Fruit fly (Drosophila melanogaster) whole organism, embryonic: ENCODE results near the gene CG43051.

Experiments used
- Adf1 ChIP-seq: fragments of 200-800 bp; sonication (Bioruptor generic); IDR thresholded peaks from 2 replicates; pipeline ENCODE4 v1.3.6; 2022; ENCODE audit warnings: missing biosample characterization, missing genetic modification characterization
- Bdp1 ChIP-seq: fragments of 200-800 bp; sonication (Bioruptor generic); optimal IDR thresholded peaks from 3 replicates; lab custom pipeline; 2016; ENCODE audit warnings: missing biosample characterization, missing genetic modification characterization
- CG10147 ChIP-seq: fragments of 200-800 bp; sonication (Bioruptor generic); optimal IDR thresholded peaks from 2 replicates; lab custom pipeline; 2019; ENCODE audit warnings: missing biosample characterization, mild to moderate bottlenecking, missing genetic modification characterization, moderate library complexity
- CG10267 ChIP-seq: fragments of 200-800 bp; sonication (Bioruptor generic); optimal IDR thresholded peaks from 2 replicates; lab custom pipeline; 2018; ENCODE audit warnings: missing biosample characterization, mild to moderate bottlenecking, missing genetic modification characterization, moderate library complexity
- CG11085 ChIP-seq: fragments of 200-800 bp; sonication (Bioruptor generic); IDR thresholded peaks from 2 replicates; pipeline ENCODE4 v1.3.6; 2022; ENCODE audit warnings: missing biosample characterization, missing genetic modification characterization
- CG11696 ChIP-seq: fragments of 200-800 bp; sonication (Bioruptor generic); IDR thresholded peaks from 2 replicates; pipeline ENCODE4 v1.3.6; 2022; ENCODE audit warnings: missing biosample characterization, missing genetic modification characterization
- CG12071 ChIP-seq: fragments of 200-800 bp; sonication (Bioruptor generic); optimal IDR thresholded peaks from 3 replicates; lab custom pipeline; 2018; ENCODE audit warnings: missing biosample characterization, mild to moderate bottlenecking, missing genetic modification characterization
- CG12236 ChIP-seq: fragments of 200-800 bp; sonication (Bioruptor generic); optimal IDR thresholded peaks from 2 replicates; lab custom pipeline; 2016; ENCODE audit warnings: missing biosample characterization, missing genetic modification characterization
- CG13775 ChIP-seq: fragments of 200-800 bp; sonication (Bioruptor generic); optimal IDR thresholded peaks from 3 replicates; lab custom pipeline; 2017; ENCODE audit warnings: missing biosample characterization, mild to moderate bottlenecking, missing genetic modification characterization
- CG14710 ChIP-seq: fragments of 200-800 bp; sonication (Bioruptor generic); optimal IDR thresholded peaks from 3 replicates; lab custom pipeline; 2019; ENCODE audit warnings: missing biosample characterization, mild to moderate bottlenecking, missing genetic modification characterization, moderate library complexity
- CG18599 ChIP-seq: fragments of 200-800 bp; sonication (Bioruptor generic); optimal IDR thresholded peaks from 3 replicates; lab custom pipeline; 2017; ENCODE audit warnings: missing biosample characterization, missing genetic modification characterization, mild to moderate bottlenecking, moderate library complexity, missing genetic modification reagents
- CG30431 ChIP-seq: fragments of 200-800 bp; sonication (Bioruptor generic); optimal IDR thresholded peaks from 2 replicates; lab custom pipeline; 2017; ENCODE audit warnings: missing biosample characterization, missing genetic modification characterization
- CG31224 ChIP-seq: fragments of 200-800 bp; sonication (Bioruptor generic); IDR thresholded peaks from 2 replicates; pipeline ENCODE4 v1.3.6; 2022; ENCODE audit warnings: missing biosample characterization, missing genetic modification characterization
- CG31388 ChIP-seq: fragments of 200-800 bp; sonication (Bioruptor generic); optimal IDR thresholded peaks from 2 replicates; lab custom pipeline; 2016; ENCODE audit warnings: missing biosample characterization, missing genetic modification characterization
- CG3838 ChIP-seq: fragments of 200-800 bp; sonication (Bioruptor generic); optimal IDR thresholded peaks from 3 replicates; lab custom pipeline; 2016; ENCODE audit warnings: missing biosample characterization, missing genetic modification characterization
- CG4854 ChIP-seq: fragments of 200-800 bp; sonication (Bioruptor generic); optimal IDR thresholded peaks from 2 replicates; lab custom pipeline; 2016; ENCODE audit warnings: missing biosample characterization, missing genetic modification characterization, inconsistent platforms
- CG6813 ChIP-seq: fragments of 200-800 bp; sonication (Bioruptor generic); optimal IDR thresholded peaks from 2 replicates; lab custom pipeline; 2017; ENCODE audit warnings: missing biosample characterization, missing genetic modification characterization, mild to moderate bottlenecking, moderate library complexity, missing genetic modification reagents
- CG8924 ChIP-seq: fragments of 200-800 bp; optimal IDR thresholded peaks from 3 replicates; lab custom pipeline; 2019; ENCODE audit warnings: missing biosample characterization, mild to moderate bottlenecking, missing genetic modification characterization, moderate library complexity
- CG9727 ChIP-seq: fragments of 200-800 bp; sonication (Bioruptor generic); optimal IDR thresholded peaks from 3 replicates; lab custom pipeline; 2017; ENCODE audit warnings: missing biosample characterization, mild to moderate bottlenecking, missing genetic modification characterization
- CG9876 ChIP-seq: fragments of 200-800 bp; sonication (Bioruptor generic); optimal IDR thresholded peaks from 2 replicates; lab custom pipeline; 2016; ENCODE audit warnings: missing biosample characterization, missing genetic modification characterization
- Fer2 ChIP-seq: fragments of 200-800 bp; sonication (Bioruptor generic); optimal IDR thresholded peaks from 2 replicates; lab custom pipeline; 2018; ENCODE audit warnings: missing biosample characterization, mild to moderate bottlenecking, missing genetic modification characterization, moderate library complexity
- Fer3 ChIP-seq: fragments of 200-800 bp; sonication (Bioruptor generic); optimal IDR thresholded peaks from 2 replicates; lab custom pipeline; 2018; ENCODE audit warnings: missing biosample characterization, mild to moderate bottlenecking, missing genetic modification characterization, moderate library complexity
- H15 ChIP-seq: fragments of 200-800 bp; sonication (Bioruptor generic); IDR thresholded peaks from 3 replicates; pipeline ENCODE4 v1.3.6; 2022; ENCODE audit warnings: missing biosample characterization, missing genetic modification characterization
- HHEX ChIP-seq: fragments of 200-800 bp; sonication (Bioruptor generic); optimal IDR thresholded peaks from 3 replicates; lab custom pipeline; 2017; ENCODE audit warnings: missing biosample characterization, mild to moderate bottlenecking, missing genetic modification characterization, missing genetic modification reagents
- HLH4C ChIP-seq: fragments of 200-800 bp; sonication (Bioruptor generic); IDR thresholded peaks from 3 replicates; pipeline ENCODE4 v1.3.6; 2022; ENCODE audit warnings: missing biosample characterization, missing genetic modification characterization; ENCODE audit not compliant: partially characterized antibody
- HLHmδ ChIP-seq: fragments of 200-800 bp; sonication (Bioruptor generic); optimal IDR thresholded peaks from 2 replicates; lab custom pipeline; 2018; ENCODE audit warnings: missing biosample characterization, mild to moderate bottlenecking, missing genetic modification characterization, moderate library complexity
- Hsf ChIP-seq: fragments of 200-800 bp; sonication (Bioruptor generic); optimal IDR thresholded peaks from 3 replicates; lab custom pipeline; 2016; ENCODE audit warnings: missing biosample characterization, missing genetic modification characterization
- Lim3 ChIP-seq: fragments of 200-800 bp; sonication (Bioruptor generic); IDR thresholded peaks from 2 replicates; pipeline ENCODE4 v1.3.6; 2022; ENCODE audit warnings: missing biosample characterization, missing genetic modification characterization
- Med ChIP-seq: fragments of 200-800 bp; sonication (Bioruptor generic); peaks from one replicate; lab custom pipeline; 2016; ENCODE audit warnings: missing biosample characterization, missing genetic modification characterization, mild to moderate bottlenecking, inconsistent platforms, moderate library complexity
- NC2α ChIP-seq: fragments of 200-800 bp; sonication (Bioruptor generic); optimal IDR thresholded peaks from 2 replicates; lab custom pipeline; 2016; ENCODE audit warnings: missing biosample characterization, missing genetic modification characterization
- Oli ChIP-seq: fragments of 200-800 bp; sonication (Bioruptor generic); optimal IDR thresholded peaks from 2 replicates; lab custom pipeline; 2018; ENCODE audit warnings: missing biosample characterization, mild to moderate bottlenecking, missing genetic modification characterization, moderate library complexity
- PHDP ChIP-seq: fragments of 200-800 bp; sonication (Bioruptor generic); optimal IDR thresholded peaks from 3 replicates; lab custom pipeline; 2018; ENCODE audit warnings: missing biosample characterization, mild to moderate bottlenecking, missing genetic modification characterization, moderate library complexity
- Ravus ChIP-seq: fragments of 200-800 bp; sonication (Bioruptor generic); IDR thresholded peaks from 2 replicates; pipeline ENCODE4 v1.3.6; 2022; ENCODE audit warnings: missing biosample characterization, missing genetic modification characterization
- Scr ChIP-seq: fragments of 200-800 bp; sonication (Bioruptor generic); IDR thresholded peaks from 2 replicates; pipeline ENCODE4 v1.3.6; 2022; ENCODE audit warnings: missing biosample characterization, missing genetic modification characterization; ENCODE audit not compliant: partially characterized antibody
- Six4 ChIP-seq: fragments of 200-800 bp; sonication (Bioruptor generic); optimal IDR thresholded peaks from 2 replicates; lab custom pipeline; 2016; ENCODE audit warnings: missing biosample characterization, missing genetic modification characterization
- Sox100B ChIP-seq: fragments of 200-800 bp; sonication (Bioruptor generic); optimal IDR thresholded peaks from 3 replicates; lab custom pipeline; 2018; ENCODE audit warnings: missing biosample characterization, mild to moderate bottlenecking, missing genetic modification characterization
- Sox102F ChIP-seq: fragments of 200-800 bp; sonication (Bioruptor generic); optimal IDR thresholded peaks from 2 replicates; lab custom pipeline; 2018; ENCODE audit warnings: missing biosample characterization, mild to moderate bottlenecking, missing genetic modification characterization, moderate library complexity
- Taf1 ChIP-seq: fragments of 200-800 bp; sonication (Bioruptor generic); IDR thresholded peaks from 2 replicates; pipeline ENCODE4 v1.3.6; 2022; ENCODE audit warnings: missing biosample characterization, missing genetic modification characterization
- al ChIP-seq: fragments of 200-800 bp; sonication (Bioruptor generic); IDR thresholded peaks from 2 replicates; pipeline ENCODE4 v1.3.6; 2022; ENCODE audit warnings: missing biosample characterization, missing genetic modification characterization
- cas ChIP-seq: fragments of 200-800 bp; sonication (Bioruptor generic); IDR thresholded peaks from 2 replicates; pipeline ENCODE4 v1.3.6; 2022; ENCODE audit warnings: missing biosample characterization, missing genetic modification characterization
- exex ChIP-seq: fragments of 200-800 bp; sonication (Bioruptor generic); optimal IDR thresholded peaks from 4 replicates; lab custom pipeline; 2018; ENCODE audit warnings: missing biosample characterization, mild to moderate bottlenecking, missing genetic modification characterization, moderate library complexity
- fd64A ChIP-seq: fragments of 200-800 bp; sonication (Bioruptor generic); optimal IDR thresholded peaks from 3 replicates; lab custom pipeline; 2018; ENCODE audit warnings: missing biosample characterization, mild to moderate bottlenecking, missing genetic modification characterization
- fru ChIP-seq: fragments of >200 bp; optimal IDR thresholded peaks from 2 replicates; lab custom pipeline; 2017
- gce ChIP-seq: fragments of 200-800 bp; sonication (Bioruptor generic); IDR thresholded peaks from 3 replicates; pipeline ENCODE4 v1.3.6; 2022; ENCODE audit warnings: missing biosample characterization, missing genetic modification characterization
- her ChIP-seq: fragments of 200-800 bp; sonication (Bioruptor generic); optimal IDR thresholded peaks from 2 replicates; lab custom pipeline; 2016; ENCODE audit warnings: missing biosample characterization, missing genetic modification characterization
- ind ChIP-seq: fragments of 200-800 bp; sonication (Bioruptor generic); optimal IDR thresholded peaks from 3 replicates; lab custom pipeline; 2016; ENCODE audit warnings: missing biosample characterization, missing genetic modification characterization
- pros ChIP-seq: fragments of 200-800 bp; sonication (Bioruptor generic); optimal IDR thresholded peaks from 3 replicates; lab custom pipeline; 2019; ENCODE audit warnings: missing biosample characterization, mild to moderate bottlenecking, missing genetic modification characterization, moderate library complexity
- sens-2 ChIP-seq: fragments of 200-800 bp; sonication (Bioruptor generic); IDR thresholded peaks from 2 replicates; pipeline ENCODE4 v1.3.6; 2022; ENCODE audit warnings: missing biosample characterization, missing genetic modification characterization
- tin ChIP-seq: fragments of 200-800 bp; sonication (Bioruptor generic); optimal IDR thresholded peaks from 3 replicates; lab custom pipeline; 2016; ENCODE audit warnings: missing biosample characterization, missing genetic modification characterization
- toy ChIP-seq: fragments of 200-800 bp; sonication (Bioruptor generic); IDR thresholded peaks from 2 replicates; pipeline ENCODE4 v1.3.6; 2022; ENCODE audit warnings: missing biosample characterization, missing genetic modification characterization
- tx ChIP-seq: fragments of 200-800 bp; sonication (Bioruptor generic); optimal IDR thresholded peaks from 2 replicates; lab custom pipeline; 2016; ENCODE audit warnings: missing biosample characterization, missing genetic modification characterization
- zfh2 ChIP-seq: fragments of 200-800 bp; sonication (Bioruptor generic); optimal IDR thresholded peaks from 2 replicates; lab custom pipeline; 2016; ENCODE audit warnings: missing biosample characterization, missing genetic modification characterization

Gene CG43051

DNA sequence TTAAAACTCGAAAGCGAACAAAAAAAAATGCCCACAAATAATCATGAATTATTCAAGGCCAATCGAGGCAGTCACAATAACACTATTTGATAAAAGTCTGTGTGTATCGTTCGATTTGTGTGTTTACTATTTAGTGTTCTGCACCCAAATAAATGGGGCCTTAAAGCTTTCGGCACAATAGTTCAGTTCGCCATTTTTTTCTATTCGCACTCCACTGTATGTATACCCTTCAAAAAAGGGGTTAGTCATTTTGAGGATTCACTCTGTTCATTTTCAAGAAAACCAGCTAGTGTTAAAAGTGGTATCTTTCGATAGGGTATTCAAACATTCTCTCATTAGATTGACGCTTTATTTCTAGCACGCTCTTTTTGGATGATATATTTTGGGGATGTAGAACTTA is 40.1 kb upstream of the CG43051 start (continued):
- TF ChIP-seq CG10267 (tag; lab: Kevin White, UChicago) (peak; percentile 4), Med (GFP tag; lab: Kevin White, UChicago) (peak; percentile 91), HLHmδ (GFP tag; lab: Kevin White, UChicago) (no peak), fd64A (GFP tag; lab: Kevin White, UChicago) (no peak), ind (GFP tag; lab: Kevin White, UChicago) (peak; percentile 48), H15 (GFP tag; lab: Robert Waterston, UW) (no peak), Scr (no peak), HHEX (GFP tag; lab: Kevin White, UChicago) (peak; percentile 32), CG9727 (GFP tag; lab: Kevin White, UChicago) (peak; percentile 47), Fer2 (no peak), tin (GFP tag; lab: Kevin White, UChicago) (no peak), CG11085 (peak; percentile 64), CG31224 (GFP tag; lab: Robert Waterston, UW) (peak; percentile 70), zfh2 (GFP tag; lab: Kevin White, UChicago) (peak; percentile 80), gce (GFP tag; lab: Robert Waterston, UW) (no peak), CG13775 (GFP tag; lab: Kevin White, UChicago) (peak; percentile 40), Bdp1 (GFP tag; lab: Kevin White, UChicago) (no peak), CG18599 (peak; percentile 84), CG30431 (GFP tag; lab: Kevin White, UChicago) (no peak), NC2α (GFP tag; lab: Kevin White, UChicago) (no peak), Hsf (peak; percentile 35), Lim3 (GFP tag; lab: Robert Waterston, UW) (no peak), Adf1 (GFP tag; lab: Robert Waterston, UW) (no peak; the same call in 1 of the 2 replicates), sens-2 (no peak), tx (GFP tag; lab: Kevin White, UChicago) (peak; percentile 36), Fer3 (tag; lab: Kevin White, UChicago) (peak; percentile 66), Six4 (GFP tag; lab: Kevin White, UChicago) (no peak), fru (lab: Kevin White, UChicago) (no peak), CG31388 (GFP tag; lab: Kevin White, UChicago) (no peak), CG6813 (GFP tag; lab: Kevin White, UChicago) (no peak), Ravus (no peak), CG12236 (no peak), CG9876 (GFP tag; lab: Kevin White, UChicago) (no peak), pros (GFP tag; lab: Kevin White, UChicago) (no peak), CG12071 (GFP tag; lab: Kevin White, UChicago) (peak; percentile 24), toy (no peak), Sox100B (GFP tag; lab: Kevin White, UChicago) (no peak), CG10147 (GFP tag; lab: Kevin White, UChicago) (peak; percentile 23), Oli (no peak), cas (GFP tag; lab: Robert Waterston, UW) (0 out of 2 replicates have a peak, but pooled peaks have one; percentile 19), CG11696 (GFP tag; lab: Robert Waterston, UW) (0 out of 2 replicates have a peak, but pooled peaks have one; percentile 7), CG3838 (no peak), HLH4C (GFP tag; lab: Robert Waterston, UW) (no peak), her (GFP tag; lab: Kevin White, UChicago) (peak; percentile 74), CG4854 (peak; percentile 38), al (GFP tag; lab: Robert Waterston, UW) (peak; percentile 81), Taf1 (peak; percentile 39; the same call in 1 of the 2 replicates), PHDP (tag; lab: Kevin White, UChicago) (peak; percentile 54), exex (tag; lab: Kevin White, UChicago) (peak; percentile 61), Sox102F (peak; percentile 12), CG14710 (tag; lab: Kevin White, UChicago) (no peak), CG8924 (tag; lab: Kevin White, UChicago) (peak; percentile 17)
